Fruit fly (Drosophila melanogaster) whole organism, embryonic: ENCODE data around the gene CycC.
A peak's percentile ranks its signal among the peaks of the same experiment; 100 is the strongest.

Source experiments
- Abd-B ChIP-seq: fragments of 200-800 bp; sonication (Bioruptor generic); optimal IDR thresholded peaks from 2 replicates; lab custom pipeline; 2018; ENCODE audit warnings: missing biosample characterization, mild to moderate bottlenecking, missing genetic modification characterization, moderate library complexity
- Bteb2 ChIP-seq: fragments of 200-800 bp; sonication (Bioruptor generic); optimal IDR thresholded peaks from 2 replicates; lab custom pipeline; 2016; ENCODE audit warnings: missing biosample characterization, missing genetic modification characterization
- CG1024 ChIP-seq: fragments of 200-800 bp; sonication (Bioruptor generic); IDR thresholded peaks from 2 replicates; pipeline ENCODE4 v1.3.6; 2022; ENCODE audit warnings: missing biosample characterization, missing genetic modification characterization
- CG10543 ChIP-seq: fragments of 200-800 bp; sonication (Bioruptor generic); optimal IDR thresholded peaks from 3 replicates; lab custom pipeline; 2017; ENCODE audit warnings: missing biosample characterization, mild to moderate bottlenecking, missing genetic modification characterization, moderate library complexity
- CG11247 ChIP-seq: fragments of 200-800 bp; sonication (Bioruptor generic); IDR thresholded peaks from 2 replicates; pipeline ENCODE4 v1.3.6; 2022; ENCODE audit warnings: missing biosample characterization, missing genetic modification characterization
- CG12219 ChIP-seq: fragments of 200-800 bp; sonication (Bioruptor generic); optimal IDR thresholded peaks from 3 replicates; lab custom pipeline; 2018; ENCODE audit warnings: missing biosample characterization, mild to moderate bottlenecking, missing genetic modification characterization
- CG12236 ChIP-seq: fragments of 200-800 bp; sonication (Bioruptor generic); optimal IDR thresholded peaks from 2 replicates; lab custom pipeline; 2016; ENCODE audit warnings: missing biosample characterization, missing genetic modification characterization
- CG12391 ChIP-seq: fragments of 200-800 bp; sonication (Bioruptor generic); optimal IDR thresholded peaks from 3 replicates; lab custom pipeline; 2018; ENCODE audit warnings: missing biosample characterization, mild to moderate bottlenecking, missing genetic modification characterization, moderate library complexity
- CG13624 ChIP-seq: fragments of 200-800 bp; sonication (Bioruptor generic); optimal IDR thresholded peaks from 2 replicates; lab custom pipeline; 2016; ENCODE audit warnings: missing biosample characterization, missing genetic modification characterization
- CG15479 ChIP-seq: fragments of 200-800 bp; sonication (Bioruptor generic); optimal IDR thresholded peaks from 3 replicates; lab custom pipeline; 2019; ENCODE audit warnings: missing biosample characterization, mild to moderate bottlenecking, missing genetic modification characterization, moderate library complexity
- CG17385 ChIP-seq: fragments of 200-800 bp; sonication (Bioruptor generic); optimal IDR thresholded peaks from 3 replicates; lab custom pipeline; 2018; ENCODE audit warnings: missing biosample characterization, mild to moderate bottlenecking, missing genetic modification characterization
- CG17829 ChIP-seq: fragments of 200-800 bp; optimal IDR thresholded peaks from 2 replicates; lab custom pipeline; 2019; ENCODE audit warnings: missing biosample characterization, mild to moderate bottlenecking, missing genetic modification characterization, moderate library complexity
- CG18262 ChIP-seq: fragments of 200-800 bp; optimal IDR thresholded peaks from 3 replicates; lab custom pipeline; 2019; ENCODE audit warnings: missing biosample characterization, mild to moderate bottlenecking, missing genetic modification characterization, moderate library complexity
- CG3838 ChIP-seq: fragments of 200-800 bp; sonication (Bioruptor generic); optimal IDR thresholded peaks from 3 replicates; lab custom pipeline; 2016; ENCODE audit warnings: missing biosample characterization, missing genetic modification characterization
- CG5245 ChIP-seq: fragments of 200-800 bp; sonication (Bioruptor generic); optimal IDR thresholded peaks from 3 replicates; lab custom pipeline; 2016; ENCODE audit warnings: missing biosample characterization, missing genetic modification characterization
- CG6765 ChIP-seq: fragments of 200-800 bp; sonication (Bioruptor generic); optimal IDR thresholded peaks from 3 replicates; lab custom pipeline; 2017; ENCODE audit warnings: missing biosample characterization, mild to moderate bottlenecking, missing genetic modification characterization
- CG7372 ChIP-seq: fragments of 200-800 bp; sonication (Bioruptor generic); IDR thresholded peaks from 2 replicates; pipeline ENCODE4 v1.3.6; 2022; ENCODE audit warnings: missing biosample characterization, missing genetic modification characterization
- CoRest ChIP-seq: fragments of 200-800 bp; sonication (Bioruptor generic); optimal IDR thresholded peaks from 3 replicates; lab custom pipeline; 2018; ENCODE audit warnings: missing biosample characterization, mild to moderate bottlenecking, missing genetic modification characterization, moderate library complexity
- Dad ChIP-seq: fragments of 200-800 bp; sonication (Bioruptor generic); optimal IDR thresholded peaks from 3 replicates; lab custom pipeline; 2016; ENCODE audit warnings: missing biosample characterization, missing genetic modification characterization
- E2f1 ChIP-seq: fragments of 200-800 bp; sonication (Bioruptor generic); IDR thresholded peaks from 2 replicates; pipeline ENCODE4 v1.3.6; 2022; ENCODE audit warnings: missing biosample characterization, missing genetic modification characterization
- ERR ChIP-seq: fragments of 200-800 bp; sonication (Bioruptor generic); optimal IDR thresholded peaks from 2 replicates; lab custom pipeline; 2016; ENCODE audit warnings: missing biosample characterization, missing genetic modification characterization
- Fer2 ChIP-seq: fragments of 200-800 bp; sonication (Bioruptor generic); optimal IDR thresholded peaks from 2 replicates; lab custom pipeline; 2018; ENCODE audit warnings: missing biosample characterization, mild to moderate bottlenecking, missing genetic modification characterization, moderate library complexity
- Gug ChIP-seq: fragments of 200-800 bp; sonication (Bioruptor generic); IDR thresholded peaks from 4 replicates; pipeline ENCODE4 v1.3.6; 2022; ENCODE audit warnings: missing biosample characterization, missing genetic modification characterization
- Lim3 ChIP-seq: fragments of 200-800 bp; sonication (Bioruptor generic); IDR thresholded peaks from 2 replicates; pipeline ENCODE4 v1.3.6; 2022; ENCODE audit warnings: missing biosample characterization, missing genetic modification characterization
- NK7.1 ChIP-seq: fragments of 200-800 bp; sonication (Bioruptor generic); optimal IDR thresholded peaks from 3 replicates; lab custom pipeline; 2016; ENCODE audit warnings: missing biosample characterization, missing genetic modification characterization
- Nf-YB ChIP-seq: fragments of 200-800 bp; sonication (Bioruptor generic); optimal IDR thresholded peaks from 3 replicates; lab custom pipeline; 2019; ENCODE audit warnings: missing biosample characterization, mild to moderate bottlenecking, missing genetic modification characterization, moderate library complexity
- Optix ChIP-seq: fragments of 200-800 bp; sonication (Bioruptor generic); IDR thresholded peaks from 3 replicates; pipeline ENCODE4 v1.3.6; 2022; ENCODE audit warnings: missing biosample characterization, missing genetic modification characterization
- Sry-δ ChIP-seq: fragments of 200-800 bp; sonication (Bioruptor generic); optimal IDR thresholded peaks from 2 replicates; lab custom pipeline; 2016; ENCODE audit warnings: missing biosample characterization, missing genetic modification characterization
- Usf ChIP-seq: fragments of 200-800 bp; sonication (Bioruptor generic); optimal IDR thresholded peaks from 2 replicates; lab custom pipeline; 2017; ENCODE audit warnings: missing genotype, missing biosample characterization, missing genetic modification characterization
- YL-1 ChIP-seq: fragments of 200-800 bp; sonication (Bioruptor generic); optimal IDR thresholded peaks from 3 replicates; lab custom pipeline; 2017; ENCODE audit warnings: missing biosample characterization, mild to moderate bottlenecking, missing genetic modification characterization
- aop ChIP-seq: fragments of 200-800 bp; sonication (Bioruptor generic); IDR thresholded peaks from 2 replicates; pipeline ENCODE4 v1.3.6; 2022; ENCODE audit warnings: missing biosample characterization, missing genetic modification characterization
- ash1 ChIP-seq: fragments of 200-800 bp; sonication (Bioruptor generic); optimal IDR thresholded peaks from 2 replicates; lab custom pipeline; 2018; ENCODE audit warnings: missing biosample characterization, mild to moderate bottlenecking, missing genetic modification characterization
- bigmax ChIP-seq: fragments of 200-800 bp; sonication (Bioruptor generic); optimal IDR thresholded peaks from 2 replicates; lab custom pipeline; 2018; ENCODE audit warnings: missing biosample characterization, mild to moderate bottlenecking, missing genetic modification characterization
- gce ChIP-seq: fragments of 200-800 bp; sonication (Bioruptor generic); IDR thresholded peaks from 3 replicates; pipeline ENCODE4 v1.3.6; 2022; ENCODE audit warnings: missing biosample characterization, missing genetic modification characterization
- ken ChIP-seq: fragments of 200-800 bp; sonication (Bioruptor generic); IDR thresholded peaks from 3 replicates; pipeline ENCODE4 v1.3.6; 2022; ENCODE audit warnings: missing biosample characterization, missing genetic modification characterization
- mirr ChIP-seq: fragments of 200-800 bp; sonication (Bioruptor generic); optimal IDR thresholded peaks from 3 replicates; lab custom pipeline; 2018; ENCODE audit warnings: missing biosample characterization, mild to moderate bottlenecking, missing genetic modification characterization
- mld ChIP-seq: fragments of 200-800 bp; sonication (Bioruptor generic); IDR thresholded peaks from 3 replicates; pipeline ENCODE4 v1.3.6; 2022; ENCODE audit warnings: missing biosample characterization, missing genetic modification characterization; ENCODE audit not compliant: partially characterized antibody
- nerfin-2 ChIP-seq: fragments of 200-800 bp; sonication (Bioruptor generic); IDR thresholded peaks from 2 replicates; pipeline ENCODE4 v1.3.6; 2022; ENCODE audit warnings: missing biosample characterization, missing genetic modification characterization; ENCODE audit not compliant: partially characterized antibody
- odd ChIP-seq: fragments of 200-800 bp; sonication (Bioruptor generic); optimal IDR thresholded peaks from 2 replicates; lab custom pipeline; 2017; ENCODE audit warnings: missing biosample characterization, mild to moderate bottlenecking, missing genetic modification characterization
- peb ChIP-seq: fragments of 200-800 bp; sonication (Bioruptor generic); IDR thresholded peaks from 2 replicates; pipeline ENCODE4 v1.3.6; 2022; ENCODE audit warnings: missing biosample characterization, missing genetic modification characterization
- pum ChIP-seq: fragments of 200-800 bp; sonication (Bioruptor generic); optimal IDR thresholded peaks from 2 replicates; lab custom pipeline; 2016; ENCODE audit warnings: missing biosample characterization, missing genetic modification characterization
- sc ChIP-seq, 3 experiments: fragments of >200 bp in 2 of 3; fragments of 200-800 bp in 1 of 3; sonication (Bioruptor generic) in 1 of 3; optimal IDR thresholded peaks; 2 replicates in 2 of 3; 3 replicates in 1 of 3; lab custom pipeline; 2017; ENCODE audit warnings: mild to moderate bottlenecking in 1 of 3, missing biosample characterization in 1 of 3, missing genetic modification characterization in 1 of 3, missing genetic modification reagents in 1 of 3
- stc ChIP-seq: fragments of 200-800 bp; sonication (Bioruptor generic); IDR thresholded peaks from 2 replicates; pipeline ENCODE4 v1.3.6; 2022; ENCODE audit warnings: missing biosample characterization, missing genetic modification characterization
- tap ChIP-seq: fragments of 200-800 bp; optimal IDR thresholded peaks from 3 replicates; lab custom pipeline; 2019; ENCODE audit warnings: missing biosample characterization, mild to moderate bottlenecking, missing genetic modification characterization, moderate library complexity
- tin ChIP-seq: fragments of 200-800 bp; sonication (Bioruptor generic); optimal IDR thresholded peaks from 3 replicates; lab custom pipeline; 2016; ENCODE audit warnings: missing biosample characterization, missing genetic modification characterization
- tx ChIP-seq: fragments of 200-800 bp; sonication (Bioruptor generic); optimal IDR thresholded peaks from 2 replicates; lab custom pipeline; 2016; ENCODE audit warnings: missing biosample characterization, missing genetic modification characterization
- vnd ChIP-seq: fragments of 200-800 bp; sonication (Bioruptor generic); IDR thresholded peaks from 3 replicates; pipeline ENCODE4 v1.3.6; 2022; ENCODE audit warnings: missing biosample characterization, missing genetic modification characterization; ENCODE audit not compliant: partially characterized antibody
- wdn ChIP-seq: fragments of 200-800 bp; sonication (Bioruptor generic); IDR thresholded peaks from 2 replicates; pipeline ENCODE4 v1.3.6; 2022; ENCODE audit warnings: missing biosample characterization, missing genetic modification characterization
- z ChIP-seq: fragments of 200-800 bp; sonication (Bioruptor generic); IDR thresholded peaks from 3 replicates; pipeline ENCODE4 v1.3.6; 2022; ENCODE audit warnings: missing biosample characterization, missing genetic modification characterization
- zen ChIP-seq: fragments of 200-800 bp; sonication (Bioruptor generic); optimal IDR thresholded peaks from 3 replicates; lab custom pipeline; 2018; ENCODE audit warnings: missing biosample characterization, mild to moderate bottlenecking, missing genetic modification characterization, moderate library complexity

The CycC gene

dm6 chr3R:14898280-14898756 lies 8.3 kb upstream of the CycC start, which contains the start of the genes Nup93-2 and CG3817 (continued):
- TF ChIP-seq CG12236 (GFP tag; lab: Kevin White, UChicago) (no peak), Lim3 (GFP tag; lab: Robert Waterston, UW) (no peak), pum (peak; percentile 57), nerfin-2 (GFP tag; lab: Robert Waterston, UW) (0 out of 2 replicates have a peak, but pooled peaks have one; percentile 48), CG17385 (peak; percentile 16), ERR (GFP tag; lab: Kevin White, UChicago) (no peak), Bteb2 (no peak), CG18262 (tag; lab: Kevin White, UChicago) (peak; percentile 77), YL-1 (GFP tag; lab: Kevin White, UChicago) (no peak), Gug (GFP tag; lab: Robert Waterston, UW) (peak; percentile 59; the same call in 2 of the 4 replicates), wdn (0 out of 2 replicates have a peak, but pooled peaks have one; percentile 23), CG12391 (tag; lab: Kevin White, UChicago) (peak; percentile 13), tx (GFP tag; lab: Kevin White, UChicago) (no peak), CG3838 (GFP tag; lab: Kevin White, UChicago) (no peak), mld (GFP tag; lab: Robert Waterston, UW) (peak; percentile 28; the same call in 1 of the 3 replicates), CG1024 (GFP tag; lab: Robert Waterston, UW) (no peak; the same call in 1 of the 2 replicates), Sry-δ (GFP tag; lab: Kevin White, UChicago) (peak; percentile 76), CG17829 (tag; lab: Kevin White, UChicago) (peak; percentile 80), tap (tag; lab: Kevin White, UChicago) (no peak), zen (tag; lab: Kevin White, UChicago) (peak; percentile 44), Nf-YB (GFP tag; lab: Kevin White, UChicago) (peak; percentile 30), Dad (peak; percentile 51), E2f1 (GFP tag; lab: Robert Waterston, UW) (peak; percentile 72), Fer2 (tag; lab: Kevin White, UChicago) (peak; percentile 62), ken (peak; percentile 69; the same call in 2 of the 3 replicates), ash1 (GFP tag; lab: Kevin White, UChicago) (no peak), CG7372 (GFP tag; lab: Robert Waterston, UW) (peak; percentile 56), tin (GFP tag; lab: Kevin White, UChicago) (peak; percentile 45), CG10543 (GFP tag; lab: Kevin White, UChicago) (no peak), CG11247 (GFP tag; lab: Robert Waterston, UW) (peak; percentile 25; the same call in 1 of the 2 replicates), z (GFP tag; lab: Robert Waterston, UW) (no peak), CG15479 (GFP tag; lab: Kevin White, UChicago) (no peak), Optix (GFP tag; lab: Robert Waterston, UW) (no peak), NK7.1 (GFP tag; lab: Kevin White, UChicago) (no peak), CG5245 (GFP tag; lab: Kevin White, UChicago) (no peak), CG12219 (GFP tag; lab: Kevin White, UChicago) (no peak), sc (optimal IDR thresholded peaks at IDR 0.05; lab: Kevin White, UChicago) (no peak), sc (GFP tag; optimal IDR thresholded peaks at IDR 0.05; lab: Kevin White, UChicago) (no peak), CG13624 (GFP tag; lab: Kevin White, UChicago) (peak; percentile 50), mirr (GFP tag; lab: Kevin White, UChicago) (no peak), peb (GFP tag; lab: Robert Waterston, UW) (no peak), bigmax (GFP tag; lab: Kevin White, UChicago) (no peak), stc (GFP tag; lab: Robert Waterston, UW) (no peak), Usf (GFP tag; lab: Kevin White, UChicago) (peak; percentile 56), Abd-B (GFP tag; lab: Kevin White, UChicago) (peak; percentile 92), CG6765 (GFP tag; lab: Kevin White, UChicago) (peak; percentile 34), odd (GFP tag; lab: Kevin White, UChicago) (no peak), vnd (GFP tag; lab: Robert Waterston, UW) (no peak), CoRest (tag; lab: Kevin White, UChicago) (peak; percentile 44), gce (no peak), aop (GFP tag; lab: Robert Waterston, UW) (no peak)
